Worm (Caenorhabditis elegans) whole organism, young adult: ENCODE measurements around the gene fbxb-115.

Experiments used
- B0019.2 ChIP-seq: fragments of 200-800 bp; sonication (Bioruptor generic); conservative IDR thresholded peaks from 2 replicates; pipeline ENCODE4 v1.3.6; 2022; ENCODE audit warnings: missing genetic modification reagents, missing genetic modification characterization, missing compliant biosample characterization
- D2030.7 ChIP-seq: fragments of 200-800 bp; sonication (Bioruptor generic); IDR thresholded peaks from 2 replicates; pipeline ENCODE4 v1.3.6; 2022; ENCODE audit warnings: missing genetic modification reagents, missing genetic modification characterization, missing compliant biosample characterization
- F22D6.2 ChIP-seq: sonication (generic microtip); optimal IDR thresholded peaks from 2 replicates; lab custom pipeline; 2016; ENCODE audit warnings: mild to moderate bottlenecking, missing genetic modification characterization, missing compliant biosample characterization
- F33H1.4 ChIP-seq: fragments of 200-800 bp; sonication (Bioruptor generic); IDR thresholded peaks from 2 replicates; pipeline ENCODE4 v1.3.6; 2022; ENCODE audit warnings: missing genetic modification reagents, missing genetic modification characterization, missing compliant biosample characterization
- F52B5.7 ChIP-seq: sonication (generic microtip); optimal IDR thresholded peaks from 2 replicates; lab custom pipeline; 2016; ENCODE audit warnings: mild to moderate bottlenecking, missing genetic modification characterization, missing compliant biosample characterization
- Y53G8AR.9 ChIP-seq: fragments of 200-800 bp; sonication (Bioruptor generic); conservative IDR thresholded peaks from 2 replicates; pipeline ENCODE4 v1.3.6; 2022; ENCODE audit warnings: missing genetic modification reagents, missing genetic modification characterization, missing compliant biosample characterization
- Y56A3A.18 ChIP-seq: fragments of 200-800 bp; sonication (Bioruptor generic); IDR thresholded peaks from 2 replicates; pipeline ENCODE4 v1.3.6; 2022; ENCODE audit warnings: missing genetic modification reagents, missing genetic modification characterization, missing compliant biosample characterization
- Y79H2A.3 ChIP-seq: fragments of 200-800 bp; sonication (Bioruptor generic); conservative IDR thresholded peaks from 2 replicates; pipeline ENCODE4 v1.3.6; 2022; ENCODE audit warnings: missing genetic modification reagents, missing genetic modification characterization, missing compliant biosample characterization
- akir-1 ChIP-seq: fragments of 200-800 bp; sonication (Bioruptor generic); optimal IDR thresholded peaks from 2 replicates; lab custom pipeline; 2018; ENCODE audit warnings: mild to moderate bottlenecking, missing genetic modification characterization, moderate library complexity, missing compliant biosample characterization
- atf-7 ChIP-seq: sonication (generic microtip); optimal IDR thresholded peaks from 2 replicates; lab custom pipeline; 2017; ENCODE audit warnings: mild to moderate bottlenecking, missing genetic modification characterization, missing compliant biosample characterization
- bed-2 ChIP-seq: fragments of 200-800 bp; sonication (Bioruptor generic); IDR thresholded peaks from 2 replicates; pipeline ENCODE4 v1.3.6; 2022; ENCODE audit warnings: missing genetic modification reagents, missing genetic modification characterization, missing compliant biosample characterization
- ceh-79 ChIP-seq: sonication (generic microtip); optimal IDR thresholded peaks from 2 replicates; lab custom pipeline; 2017; ENCODE audit warnings: mild to moderate bottlenecking, missing genetic modification characterization, missing compliant biosample characterization
- ceh-91 ChIP-seq: fragments of 200-800 bp; sonication (Bioruptor generic); IDR thresholded peaks from 2 replicates; pipeline ENCODE4 v1.3.6; 2022; ENCODE audit warnings: missing genetic modification reagents, missing genetic modification characterization, missing compliant biosample characterization
- chd-7 ChIP-seq: sonication (generic microtip); optimal IDR thresholded peaks from 2 replicates; lab custom pipeline; 2016; ENCODE audit warnings: mild to moderate bottlenecking, missing genetic modification characterization, moderate library complexity, missing compliant biosample characterization
- egl-18 ChIP-seq: fragments of 200-800 bp; sonication (Bioruptor generic); IDR thresholded peaks from 2 replicates; pipeline ENCODE4 v1.3.6; 2022; ENCODE audit warnings: missing genetic modification reagents, missing genetic modification characterization, missing compliant biosample characterization
- egrh-3 ChIP-seq: fragments of 200-800 bp; sonication (Bioruptor generic); IDR thresholded peaks from 2 replicates; pipeline ENCODE4 v1.3.6; 2022; ENCODE audit warnings: missing genetic modification reagents, missing genetic modification characterization, missing compliant biosample characterization
- fkh-3 ChIP-seq: sonication (generic microtip); optimal IDR thresholded peaks from 2 replicates; lab custom pipeline; 2016; ENCODE audit warnings: mild to moderate bottlenecking, missing genetic modification characterization, missing compliant biosample characterization
- hlh-12 ChIP-seq: sonication (generic microtip); optimal IDR thresholded peaks from 2 replicates; lab custom pipeline; 2016; ENCODE audit warnings: missing genetic modification characterization, missing compliant biosample characterization
- lag-1 ChIP-seq: fragments of 200-800 bp; sonication (Bioruptor generic); IDR thresholded peaks from 2 replicates; pipeline ENCODE4 v1.3.6; 2022; ENCODE audit warnings: missing genetic modification reagents, missing genetic modification characterization, missing compliant biosample characterization
- let-607 ChIP-seq, 2 experiments: fragments of 200-800 bp in 1 of 2; sonication (Bioruptor generic) in 1 of 2; sonication (generic microtip) in 1 of 2; optimal IDR thresholded peaks; 2 replicates each; lab custom pipeline; 2016 to 2018; ENCODE audit warnings: mild to moderate bottlenecking in 2 of 2, missing compliant biosample characterization in 2 of 2, missing genetic modification characterization in 2 of 2, moderate library complexity in 2 of 2, missing genotype in 1 of 2
- lin-35 ChIP-seq, 3 experiments: fragments of 150-350 bp in 2 of 3; sonication (generic microtip) in 1 of 3; optimal IDR thresholded peaks; 2 replicates each; lab custom pipeline; 2014 to 2018; ENCODE audit warnings: missing biosample characterization in 3 of 3, missing genetic modification characterization in 3 of 3, missing genetic modification reagents in 3 of 3
- mcd-1 ChIP-seq: fragments of 200-800 bp; sonication (Bioruptor generic); IDR thresholded peaks from 2 replicates; pipeline ENCODE4 v1.3.6; 2022; ENCODE audit warnings: missing genetic modification reagents, missing genetic modification characterization, missing compliant biosample characterization
- nfyb-1 ChIP-seq: fragments of 200-800 bp; sonication (Bioruptor generic); IDR thresholded peaks from 2 replicates; pipeline ENCODE4 v1.3.6; 2022; ENCODE audit warnings: missing genetic modification reagents, missing genetic modification characterization, missing compliant biosample characterization
- nhr-90 ChIP-seq: sonication (generic microtip); optimal IDR thresholded peaks from 2 replicates; lab custom pipeline; 2016; ENCODE audit warnings: missing genotype, mild to moderate bottlenecking, missing genetic modification characterization, missing compliant biosample characterization
- rcor-1 ChIP-seq: fragments of 200-800 bp; sonication (Bioruptor generic); IDR thresholded peaks from 2 replicates; pipeline ENCODE4 v1.3.6; 2022; ENCODE audit warnings: missing genetic modification reagents, missing genetic modification characterization, missing compliant biosample characterization
- rec-8 ChIP-seq, 2 experiments: sonication (generic microtip); optimal IDR thresholded peaks; 2 replicates each; lab custom pipeline; 2016; ENCODE audit warnings: mild to moderate bottlenecking in 2 of 2, missing genetic modification characterization in 2 of 2, missing genetic modification reagents in 2 of 2, missing genotype in 2 of 2, missing biosample characterization in 1 of 2, missing compliant biosample characterization in 1 of 2, moderate library complexity in 1 of 2
- repo-1 ChIP-seq: sonication (generic microtip); optimal IDR thresholded peaks from 2 replicates; lab custom pipeline; 2017; ENCODE audit warnings: mild to moderate bottlenecking, missing genetic modification characterization, missing compliant biosample characterization
- sdz-38 ChIP-seq: sonication (generic microtip); optimal IDR thresholded peaks from 2 replicates; lab custom pipeline; 2016; ENCODE audit warnings: missing genotype, missing genetic modification characterization, missing compliant biosample characterization
- snpc-4 ChIP-seq, 5 experiments: fragments of 150-350 bp in 1 of 5; sonication (generic microtip) in 4 of 5; optimal IDR thresholded peaks; 2 replicates each; lab custom pipeline; 2014 to 2018; ENCODE audit warnings: missing genetic modification characterization in 5 of 5, missing biosample characterization in 3 of 5, antibody characterized with exemption in 2 of 5, mild to moderate bottlenecking in 2 of 5, missing compliant biosample characterization in 2 of 5, missing genotype in 2 of 5, moderate library complexity in 2 of 5, missing genetic modification reagents in 1 of 5
- sptf-2 ChIP-seq: fragments of 200-800 bp; sonication (Bioruptor generic); optimal IDR thresholded peaks from 2 replicates; lab custom pipeline; 2018; ENCODE audit warnings: mild to moderate bottlenecking, missing genetic modification characterization, missing compliant biosample characterization
- tlf-1 ChIP-seq: fragments of 200-800 bp; sonication (Bioruptor generic); optimal IDR thresholded peaks from 2 replicates; lab custom pipeline; 2018; ENCODE audit warnings: mild to moderate bottlenecking, missing genetic modification characterization, missing compliant biosample characterization
- unc-62 ChIP-seq: fragments of 150-350 bp; optimal IDR thresholded peaks from 2 replicates; lab custom pipeline; 2014; ENCODE audit warnings: missing biosample characterization, missing genetic modification reagents, missing genetic modification characterization
- zfh-2 ChIP-seq: fragments of 200-800 bp; sonication (Bioruptor generic); conservative IDR thresholded peaks from 2 replicates; pipeline ENCODE4 v1.3.6; 2022; ENCODE audit warnings: missing genetic modification reagents, missing genetic modification characterization, missing compliant biosample characterization
- ztf-25 ChIP-seq: fragments of 200-800 bp; sonication (Bioruptor generic); IDR thresholded peaks from 2 replicates; pipeline ENCODE4 v1.3.6; 2022; ENCODE audit warnings: missing genetic modification reagents, missing genetic modification characterization, missing compliant biosample characterization
- ztf-28 ChIP-seq: fragments of 200-800 bp; sonication (Bioruptor generic); IDR thresholded peaks from 2 replicates; pipeline ENCODE4 v1.3.6; 2022; ENCODE audit warnings: missing genetic modification reagents, missing genetic modification characterization, missing compliant biosample characterization

Gene fbxb-115

ce11 chrV:19285921-19286320, 45.9 kb upstream of the fbxb-115 start (continued):
- no peak for TF ChIP-seq ztf-25
- TF ChIP-seq D2030.7 (GFP tag; lab: Robert Waterston, UW) = no peak
- no peak for TF ChIP-seq F52B5.7 (tag; lab: Kevin White, UChicago)

- no peak for TF ChIP-seq nhr-90
- TF ChIP-seq chd-7 (tag; lab: Kevin White, UChicago) = no peak
- no peak for TF ChIP-seq F33H1.4 (GFP tag; lab: Robert Waterston, UW)
- TF ChIP-seq rec-8 (tag; optimal IDR thresholded peaks at IDR 0.05; lab: Kevin White, UChicago) = no peak
- TF ChIP-seq let-607 (tag; optimal IDR thresholded peaks at IDR 0.05; lab: Kevin White, UChicago) = no peak
- no peak for TF ChIP-seq fkh-3 (tag; lab: Kevin White, UChicago)
- no peak for TF ChIP-seq hlh-12 (tag; lab: Kevin White, UChicago)
- TF ChIP-seq nfyb-1 (GFP tag; lab: Robert Waterston, UW) = no peak
- TF ChIP-seq egl-18 (GFP tag; lab: Robert Waterston, UW) = no peak
- TF ChIP-seq tlf-1 = no peak
- TF ChIP-seq mcd-1 (GFP tag; lab: Robert Waterston, UW) = no peak
- TF ChIP-seq bed-2 = no peak
- no peak for TF ChIP-seq ztf-25
- TF ChIP-seq rcor-1 = no peak
- TF ChIP-seq Y53G8AR.9 (GFP tag; lab: Robert Waterston, UW) = no peak
- TF ChIP-seq Y79H2A.3 (GFP tag; lab: Robert Waterston, UW) = no peak
Observed at ce11 chrV:19282314-19282713, 42.3 kb upstream of the fbxb-115 start, which contains the start of gene fbxb-117. Gene fbxb-117 (plus strand): TSS chrV:19282614.

DNA sequence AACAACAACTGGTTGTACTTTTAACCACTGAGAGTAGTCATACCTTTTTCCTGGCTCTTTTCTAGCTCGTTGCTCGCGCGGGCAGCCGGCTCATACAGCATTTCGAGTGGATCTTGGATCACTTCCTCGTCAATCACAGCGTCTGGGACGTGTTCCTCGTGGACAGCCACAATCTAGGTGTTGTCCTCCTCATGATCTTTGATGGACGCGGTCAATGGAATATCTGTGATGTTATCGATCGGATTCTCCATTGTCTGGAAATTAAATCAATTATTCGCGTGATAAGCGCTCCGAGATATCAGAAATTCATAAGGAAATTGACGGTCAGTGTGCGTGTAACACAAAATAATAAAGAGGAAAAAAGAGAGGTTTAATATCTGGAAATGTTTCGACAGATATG, 39.9 kb upstream of the fbxb-115 start, which contains the start of gene F21D9.8:
Gene F21D9.8, minus strand, starts transcription at position 101 of the 400 bp plus-strand sequence.
- TF ChIP-seq ztf-28 = no peak
- no peak for TF ChIP-seq lin-35 (GFP tag; optimal IDR thresholded peaks at IDR 0.05; lab: Kevin White, UChicago)
- no peak for TF ChIP-seq atf-7
- TF ChIP-seq ceh-91 = no peak
- no peak for TF ChIP-seq lag-1 (GFP tag; lab: Robert Waterston, UW)
- no peak for TF ChIP-seq Y56A3A.18 (GFP tag; lab: Robert Waterston, UW)
- no peak for TF ChIP-seq zfh-2 (GFP tag; lab: Robert Waterston, UW)
- TF ChIP-seq repo-1 (tag; lab: Kevin White, UChicago) = no peak
- no peak for TF ChIP-seq snpc-4 (GFP tag; optimal IDR thresholded peaks at IDR 0.05; lab: Kevin White, UChicago)
- TF ChIP-seq snpc-4 (tag; optimal IDR thresholded peaks at IDR 0.05; lab: Kevin White, UChicago) = no peak
- TF ChIP-seq B0019.2 (GFP tag; lab: Robert Waterston, UW) = no peak
- TF ChIP-seq sptf-2 (GFP tag; lab: Kevin White, UChicago) = no peak
- TF ChIP-seq sdz-38 (tag; lab: Kevin White, UChicago) = no peak
- no peak for TF ChIP-seq F22D6.2 (tag; lab: Kevin White, UChicago)
- TF ChIP-seq akir-1 (GFP tag; lab: Kevin White, UChicago) = no peak
- no peak for TF ChIP-seq tlf-1

- TF ChIP-seq zfh-2 (GFP tag; lab: Robert Waterston, UW) = peak; percentile 63; the same call in 1 of the 2 replicates
- no peak for TF ChIP-seq ceh-79 (tag; lab: Kevin White, UChicago)
- TF ChIP-seq egrh-3 (GFP tag; lab: Robert Waterston, UW) = peak; percentile 23; the same call in 1 of the 2 replicates
- TF ChIP-seq unc-62 (GFP tag; lab: Kevin White, UChicago) = no peak
Observed at ce11 chrV:19278488-19278887, 38.5 kb upstream of the fbxb-115 start.
